Worm (Caenorhabditis elegans): ENCODE results near the gene ubc-18.

DNA sequence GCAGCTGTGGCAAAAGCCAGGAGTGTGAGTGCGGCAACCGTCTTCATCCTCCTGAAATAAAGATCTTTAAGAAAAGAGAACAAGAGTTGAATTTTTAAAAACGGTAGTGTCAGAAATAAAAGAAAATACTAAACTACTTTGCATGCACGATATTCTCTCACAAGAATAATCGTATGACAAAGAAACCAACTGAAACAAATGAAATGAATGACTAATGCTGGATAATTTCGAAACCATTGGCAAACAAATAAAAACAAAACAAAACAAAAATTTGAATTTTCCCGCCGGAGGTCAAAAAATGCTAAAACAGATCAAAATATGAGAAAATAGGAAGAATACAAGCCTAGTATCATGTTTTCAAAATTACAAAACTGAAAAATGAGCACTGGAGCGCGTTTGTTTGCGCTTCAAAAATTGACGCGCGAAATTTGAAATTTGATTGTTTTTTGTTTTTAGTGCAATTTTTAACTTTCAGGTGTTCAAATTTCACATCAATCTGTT, 35.6 kb upstream of the ubc-18 start, which contains the start of gene cpg-2:
- TF ChIP-seq ztf-29 (GFP tag; IDR thresholded peaks at IDR 0.05) (no peak), tab-1 (GFP tag; IDR thresholded peaks at IDR 0.05) (no peak), T22C8.4 (GFP tag; IDR thresholded peaks at IDR 0.05) (no peak), ref-1 (GFP tag; conservative IDR thresholded peaks at IDR 0.05) (no peak), klf-2 (GFP tag; conservative IDR thresholded peaks at IDR 0.05) (no peak), ztf-23 (GFP tag; IDR thresholded peaks at IDR 0.05) (no peak), flt-1 (GFP tag; IDR thresholded peaks at IDR 0.05) (no peak), med-1 (GFP tag; optimal IDR thresholded peaks at IDR 0.05; ENCODE audit: insufficient read depth) (no peak), cog-1 (tag; optimal IDR thresholded peaks at IDR 0.05) (no peak)

Measured in whole organism, midembryonic.